Worm (Caenorhabditis elegans): ENCODE results near the gene F56C3.9.

ce11 chrX:1386893-1387367 is 6.9 kb downstream of the F56C3.9 start, which contains the start of gene F56C3.1:
- TF ChIP-seq ceh-9 (tag; optimal IDR thresholded peaks at IDR 0.05) (no peak), pax-1 (tag; optimal IDR thresholded peaks at IDR 0.05) (no peak), ceh-2 (tag; optimal IDR thresholded peaks at IDR 0.05) (no peak), lin-11 (tag; optimal IDR thresholded peaks at IDR 0.05) (no peak), pqm-1 (tag; optimal IDR thresholded peaks at IDR 0.05) (no peak), dmd-4 (tag; optimal IDR thresholded peaks at IDR 0.05; ENCODE audit: borderline replicate concordance) (no peak), eyg-1 (tag; optimal IDR thresholded peaks at IDR 0.05) (no peak)
